Fruit fly (Drosophila melanogaster): ENCODE measurements around the gene ds.

DNA sequence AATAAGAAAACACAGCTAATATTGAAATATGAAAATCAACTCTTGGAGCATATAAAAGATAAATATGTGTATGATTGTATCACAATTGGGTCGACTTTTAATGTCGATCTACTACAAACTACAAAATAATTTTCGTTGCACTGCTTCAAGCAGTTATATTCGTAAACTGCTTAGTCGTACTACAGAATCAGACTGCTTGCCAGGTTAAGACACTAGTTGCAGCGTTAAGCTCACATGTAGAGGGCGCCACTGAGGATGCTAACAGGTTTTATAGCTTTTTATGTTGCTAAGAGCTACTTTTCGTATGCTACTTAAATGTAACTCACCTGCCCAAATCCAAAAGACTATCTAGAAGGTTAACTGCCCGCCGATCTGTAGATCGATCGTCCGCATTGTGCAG lies 25.2 kb upstream of the ds start:
- TF ChIP-seq Sin3A (optimal IDR thresholded peaks at IDR 0.05) (no peak), psq (optimal IDR thresholded peaks at IDR 0.05) (no peak), ttk (optimal IDR thresholded peaks at IDR 0.05) (no peak), h (optimal IDR thresholded peaks at IDR 0.05) (no peak)

Data from Kc167 (cell line).